Worm (Caenorhabditis elegans) whole organism, mixed stage, embryonic: ENCODE measurements around the gene dod-22.

Experiments
- ces-1 ChIP-seq: fragments of 150-350 bp; optimal IDR thresholded peaks from 2 replicates; lab custom pipeline; 2014; ENCODE audit warnings: missing biosample characterization, missing genetic modification reagents, missing genetic modification characterization
- hlh-1 ChIP-seq: fragments of 150-350 bp; optimal IDR thresholded peaks from 2 replicates; lab custom pipeline; 2014; ENCODE audit warnings: missing biosample characterization, missing genetic modification reagents, missing genetic modification characterization
- mep-1 ChIP-seq: fragments of 150-350 bp; optimal IDR thresholded peaks from 2 replicates; lab custom pipeline; 2017; ENCODE audit warnings: missing biosample characterization, missing genetic modification reagents, missing genetic modification characterization, inconsistent platforms
- nhr-237 ChIP-seq: fragments of 150-350 bp; optimal IDR thresholded peaks from 2 replicates; lab custom pipeline; 2014; ENCODE audit warnings: missing biosample characterization, missing genetic modification characterization
- snpc-4 ChIP-seq: fragments of 150-350 bp; optimal IDR thresholded peaks from 2 replicates; lab custom pipeline; 2014; ENCODE audit warnings: missing biosample characterization, missing genetic modification characterization
- ztf-11 ChIP-seq: fragments of 150-350 bp; optimal IDR thresholded peaks from 2 replicates; lab custom pipeline; 2014; ENCODE audit warnings: missing biosample characterization, missing genetic modification characterization

- no peak for TF ChIP-seq snpc-4 (tag; lab: Kevin White, UChicago)
- TF ChIP-seq ztf-11 (tag; lab: Kevin White, UChicago), result no peak
- no peak for TF ChIP-seq mep-1 (tag; lab: Kevin White, UChicago)
- no peak for TF ChIP-seq nhr-237 (tag; lab: Kevin White, UChicago)
- no peak for TF ChIP-seq ces-1 (GFP tag; lab: Kevin White, UChicago)
- TF ChIP-seq hlh-1 (tag; lab: Kevin White, UChicago), result no peak
Measured at ce11 chrIV:12994376-12994775, 29.2 kb downstream of the dod-22 start, which contains the start of gene K10D11.4.
